Fruit fly (Drosophila melanogaster) whole organism, embryonic: Measurements from ENCODE around the gene CenB1A.
A peak's percentile ranks its signal among the peaks of the same experiment; 100 is the strongest.

Experiments
- ATbp ChIP-seq: fragments of 200-800 bp; sonication (Bioruptor generic); optimal IDR thresholded peaks from 2 replicates; lab custom pipeline; 2017; ENCODE audit warnings: missing biosample characterization, mild to moderate bottlenecking, missing genetic modification characterization, missing genetic modification reagents
- Adf1 ChIP-seq: fragments of 200-800 bp; sonication (Bioruptor generic); IDR thresholded peaks from 2 replicates; pipeline ENCODE4 v1.3.6; 2022; ENCODE audit warnings: missing biosample characterization, missing genetic modification characterization
- Blimp-1 ChIP-seq: fragments of 200-800 bp; sonication (Bioruptor generic); optimal IDR thresholded peaks from 3 replicates; lab custom pipeline; 2018; ENCODE audit warnings: missing biosample characterization, missing genetic modification characterization, mild to moderate bottlenecking, moderate library complexity, missing genetic modification reagents
- CG10209 ChIP-seq: fragments of 200-800 bp; sonication (Bioruptor generic); optimal IDR thresholded peaks from 3 replicates; lab custom pipeline; 2017; ENCODE audit warnings: missing biosample characterization, mild to moderate bottlenecking, missing genetic modification characterization, missing genetic modification reagents
- CG10959 ChIP-seq: fragments of 200-800 bp; sonication (Bioruptor generic); IDR thresholded peaks from 2 replicates; pipeline ENCODE4 v1.3.6; 2022; ENCODE audit warnings: missing biosample characterization, missing genetic modification characterization
- CG11723 ChIP-seq: fragments of 200-800 bp; sonication (Bioruptor generic); optimal IDR thresholded peaks from 2 replicates; lab custom pipeline; 2017; ENCODE audit warnings: missing biosample characterization, mild to moderate bottlenecking, missing genetic modification characterization
- CG14860 ChIP-seq: fragments of 200-800 bp; sonication (Bioruptor generic); IDR thresholded peaks from 3 replicates; pipeline ENCODE4 v1.3.6; 2022; ENCODE audit warnings: missing biosample characterization, missing genetic modification characterization; ENCODE audit not compliant: partially characterized antibody
- CG15696 ChIP-seq: fragments of 200-800 bp; sonication (Bioruptor generic); optimal IDR thresholded peaks from 2 replicates; lab custom pipeline; 2019; ENCODE audit warnings: missing biosample characterization, mild to moderate bottlenecking, missing genetic modification characterization, moderate library complexity
- CG17359 ChIP-seq: fragments of 200-800 bp; sonication (Bioruptor generic); optimal IDR thresholded peaks from 3 replicates; lab custom pipeline; 2018; ENCODE audit warnings: missing biosample characterization, mild to moderate bottlenecking, missing genetic modification characterization, moderate library complexity
- CG18011 ChIP-seq: fragments of 200-800 bp; sonication (Bioruptor generic); optimal IDR thresholded peaks from 2 replicates; lab custom pipeline; 2017; ENCODE audit warnings: missing biosample characterization, missing genetic modification characterization, mild to moderate bottlenecking, moderate library complexity, missing genotype
- CG1832 ChIP-seq: fragments of 200-800 bp; sonication (Bioruptor generic); optimal IDR thresholded peaks from 2 replicates; lab custom pipeline; 2017; ENCODE audit warnings: missing biosample characterization, mild to moderate bottlenecking, missing genetic modification characterization, inconsistent platforms
- CG18619 ChIP-seq: fragments of 200-800 bp; sonication (Bioruptor generic); optimal IDR thresholded peaks from 3 replicates; lab custom pipeline; 2017; ENCODE audit warnings: missing biosample characterization, mild to moderate bottlenecking, missing genetic modification characterization
- CG2120 ChIP-seq: fragments of 200-800 bp; sonication (Bioruptor generic); optimal IDR thresholded peaks from 3 replicates; lab custom pipeline; 2016; ENCODE audit warnings: missing biosample characterization, missing genetic modification characterization
- CG2678 ChIP-seq: fragments of 200-800 bp; sonication (Bioruptor generic); optimal IDR thresholded peaks from 3 replicates; lab custom pipeline; 2019; ENCODE audit warnings: missing biosample characterization, mild to moderate bottlenecking, missing genetic modification characterization, moderate library complexity
- CG2712 ChIP-seq: fragments of 200-800 bp; optimal IDR thresholded peaks from 3 replicates; lab custom pipeline; 2019; ENCODE audit warnings: missing biosample characterization, mild to moderate bottlenecking, missing genetic modification characterization, moderate library complexity
- CG31365 ChIP-seq: fragments of 200-800 bp; sonication (Bioruptor generic); optimal IDR thresholded peaks from 2 replicates; lab custom pipeline; 2018; ENCODE audit warnings: missing biosample characterization, mild to moderate bottlenecking, missing genetic modification characterization
- CG32767 ChIP-seq: fragments of 200-800 bp; sonication (Bioruptor generic); IDR thresholded peaks from 2 replicates; pipeline ENCODE4 v1.3.6; 2022; ENCODE audit warnings: missing biosample characterization, missing genetic modification characterization
- CG32772 ChIP-seq: fragments of 200-800 bp; sonication (Bioruptor generic); IDR thresholded peaks from 2 replicates; pipeline ENCODE4 v1.3.6; 2022; ENCODE audit warnings: missing biosample characterization, missing genetic modification characterization
- CG33557 ChIP-seq: fragments of 200-800 bp; sonication (Bioruptor generic); optimal IDR thresholded peaks from 2 replicates; lab custom pipeline; 2019; ENCODE audit warnings: missing biosample characterization, mild to moderate bottlenecking, missing genetic modification characterization, moderate library complexity
- CG34376 ChIP-seq: fragments of 200-800 bp; sonication (Bioruptor generic); optimal IDR thresholded peaks from 2 replicates; lab custom pipeline; 2018; ENCODE audit warnings: missing biosample characterization, mild to moderate bottlenecking, missing genetic modification characterization
- CG34422 ChIP-seq: fragments of 200-800 bp; sonication (Bioruptor generic); IDR thresholded peaks from 3 replicates; pipeline ENCODE4 v1.3.6; 2022; ENCODE audit warnings: missing biosample characterization, missing genetic modification characterization
- CG6175 ChIP-seq: fragments of 200-800 bp; sonication (Bioruptor generic); IDR thresholded peaks from 3 replicates; pipeline ENCODE4 v1.3.6; 2022; ENCODE audit warnings: missing biosample characterization, missing genetic modification characterization
- CG6654 ChIP-seq: fragments of 200-800 bp; sonication (Bioruptor generic); optimal IDR thresholded peaks from 2 replicates; lab custom pipeline; 2017; ENCODE audit warnings: missing biosample characterization, mild to moderate bottlenecking, missing genetic modification characterization
- CG8281 ChIP-seq: fragments of 200-800 bp; sonication (Bioruptor generic); optimal IDR thresholded peaks from 2 replicates; lab custom pipeline; 2018; ENCODE audit warnings: missing biosample characterization, mild to moderate bottlenecking, missing genetic modification characterization, moderate library complexity
- CrebB ChIP-seq: fragments of 200-800 bp; sonication (Bioruptor generic); optimal IDR thresholded peaks from 3 replicates; lab custom pipeline; 2018; ENCODE audit warnings: missing biosample characterization, mild to moderate bottlenecking, missing genetic modification characterization
- GATAe ChIP-seq: fragments of 200-800 bp; sonication (Bioruptor generic); conservative IDR thresholded peaks from 2 replicates; pipeline ENCODE4 v1.3.6; 2022; ENCODE audit warnings: missing biosample characterization, missing genetic modification characterization
- Gug ChIP-seq: fragments of 200-800 bp; sonication (Bioruptor generic); IDR thresholded peaks from 4 replicates; pipeline ENCODE4 v1.3.6; 2022; ENCODE audit warnings: missing biosample characterization, missing genetic modification characterization
- H2.0 ChIP-seq: fragments of 200-800 bp; sonication (Bioruptor generic); IDR thresholded peaks from 2 replicates; pipeline ENCODE4 v1.3.6; 2022; ENCODE audit warnings: missing biosample characterization, missing genetic modification characterization
- Hr78 ChIP-seq, 2 experiments: fragments of 200-800 bp in 1 of 2; fragments of >200 bp in 1 of 2; sonication (Bioruptor generic) in 1 of 2; optimal IDR thresholded peaks; 2 replicates each; lab custom pipeline; 2017 to 2019; ENCODE audit warnings: missing biosample characterization in 2 of 2, missing genetic modification characterization in 2 of 2, mild to moderate bottlenecking in 1 of 2, moderate library complexity in 1 of 2
- NfI ChIP-seq: fragments of 200-800 bp; sonication (Bioruptor generic); optimal IDR thresholded peaks from 3 replicates; lab custom pipeline; 2018; ENCODE audit warnings: missing biosample characterization, mild to moderate bottlenecking, missing genetic modification characterization, moderate library complexity
- Opbp ChIP-seq: fragments of 200-800 bp; sonication (Bioruptor generic); IDR thresholded peaks from 3 replicates; pipeline ENCODE4 v1.3.6; 2022; ENCODE audit warnings: missing biosample characterization, missing genetic modification characterization; ENCODE audit not compliant: partially characterized antibody
- Sin3A ChIP-seq: fragments of >200 bp; optimal IDR thresholded peaks from 2 replicates; lab custom pipeline; 2018
- Tbp ChIP-seq: fragments of >200 bp; optimal IDR thresholded peaks from 2 replicates; lab custom pipeline; 2018; ENCODE audit warnings: missing biosample characterization, missing genetic modification characterization
- cas ChIP-seq: fragments of 200-800 bp; sonication (Bioruptor generic); IDR thresholded peaks from 2 replicates; pipeline ENCODE4 v1.3.6; 2022; ENCODE audit warnings: missing biosample characterization, missing genetic modification characterization
- cg ChIP-seq: fragments of 200-800 bp; sonication (Bioruptor generic); optimal IDR thresholded peaks from 3 replicates; lab custom pipeline; 2019; ENCODE audit warnings: missing biosample characterization, mild to moderate bottlenecking, missing genetic modification characterization, moderate library complexity
- chinmo ChIP-seq: fragments of 200-800 bp; sonication (Bioruptor generic); IDR thresholded peaks from 4 replicates; pipeline ENCODE4 v1.3.6; 2022; ENCODE audit warnings: missing biosample characterization, missing genetic modification characterization; ENCODE audit not compliant: partially characterized antibody
- crol ChIP-seq: fragments of 200-800 bp; sonication (Bioruptor generic); IDR thresholded peaks from 2 replicates; pipeline ENCODE4 v1.3.6; 2022; ENCODE audit warnings: missing biosample characterization, missing genetic modification characterization
- crp ChIP-seq, 2 experiments: fragments of 200-800 bp; sonication (Bioruptor generic); optimal IDR thresholded peaks; 2 replicates in 1 of 2; 3 replicates in 1 of 2; lab custom pipeline; 2017; ENCODE audit warnings: missing biosample characterization in 2 of 2, missing genetic modification characterization in 2 of 2, mild to moderate bottlenecking in 1 of 2, moderate library complexity in 1 of 2
- grn ChIP-seq: fragments of 200-800 bp; sonication (Bioruptor generic); optimal IDR thresholded peaks from 3 replicates; lab custom pipeline; 2017; ENCODE audit warnings: missing biosample characterization, missing genetic modification characterization
- nom ChIP-seq: fragments of 200-800 bp; sonication (Bioruptor generic); optimal IDR thresholded peaks from 2 replicates; lab custom pipeline; 2017; ENCODE audit warnings: missing biosample characterization, missing genetic modification characterization, mild to moderate bottlenecking, moderate library complexity, missing genetic modification reagents
- odd ChIP-seq: fragments of 200-800 bp; sonication (Bioruptor generic); optimal IDR thresholded peaks from 2 replicates; lab custom pipeline; 2017; ENCODE audit warnings: missing biosample characterization, mild to moderate bottlenecking, missing genetic modification characterization
- p53 ChIP-seq: fragments of 200-800 bp; sonication (Bioruptor generic); optimal IDR thresholded peaks from 2 replicates; lab custom pipeline; 2016; ENCODE audit warnings: missing biosample characterization, missing genetic modification characterization
- pita ChIP-seq: fragments of 200-800 bp; sonication (Bioruptor generic); optimal IDR thresholded peaks from 2 replicates; lab custom pipeline; 2017; ENCODE audit warnings: missing biosample characterization, mild to moderate bottlenecking, missing genetic modification characterization
- pzg ChIP-seq: fragments of 200-800 bp; sonication (Bioruptor generic); optimal IDR thresholded peaks from 3 replicates; lab custom pipeline; 2018; ENCODE audit warnings: missing biosample characterization, mild to moderate bottlenecking, missing genetic modification characterization, moderate library complexity
- salm ChIP-seq: fragments of 200-800 bp; sonication (Bioruptor generic); optimal IDR thresholded peaks from 2 replicates; lab custom pipeline; 2018; ENCODE audit warnings: missing biosample characterization, mild to moderate bottlenecking, missing genetic modification characterization
- sd ChIP-seq: fragments of 200-800 bp; sonication (Bioruptor generic); optimal IDR thresholded peaks from 3 replicates; lab custom pipeline; 2018; ENCODE audit warnings: missing biosample characterization, mild to moderate bottlenecking, missing genetic modification characterization, moderate library complexity
- seq ChIP-seq: fragments of 200-800 bp; sonication (Bioruptor generic); IDR thresholded peaks from 2 replicates; pipeline ENCODE4 v1.3.6; 2022; ENCODE audit warnings: missing biosample characterization, missing genetic modification characterization
- slou ChIP-seq: fragments of 200-800 bp; sonication (Bioruptor generic); optimal IDR thresholded peaks from 3 replicates; lab custom pipeline; 2016; ENCODE audit warnings: missing biosample characterization, missing genetic modification characterization
- vvl ChIP-seq: fragments of 200-800 bp; sonication (Bioruptor generic); IDR thresholded peaks from 2 replicates; pipeline ENCODE4 v1.3.6; 2022; ENCODE audit warnings: missing biosample characterization, missing genetic modification characterization

CenB1A gene

dm6 chr3R:23156865-23157515, 38.8 kb downstream of the CenB1A start (continued):
- TF ChIP-seq CG2712 (tag; lab: Kevin White, UChicago) (peak; percentile 21), Opbp (GFP tag; lab: Robert Waterston, UW) (peak; percentile 58; the same call in 2 of the 3 replicates), Adf1 (peak; percentile 38; the same call in 1 of the 2 replicates), nom (GFP tag; lab: Kevin White, UChicago) (peak; percentile 77), Sin3A (lab: Kevin White, UChicago) (no peak), crol (peak; percentile 99), CG10209 (GFP tag; lab: Kevin White, UChicago) (no peak), Hr78 (GFP tag; optimal IDR thresholded peaks at IDR 0.05; lab: Kevin White, UChicago) (peak in 1 of 2 experiments; percentile 96), grn (no peak), CG34376 (peak; percentile 76), CG32767 (peak; percentile 99), CG15696 (peak; percentile 5), Blimp-1 (GFP tag; lab: Kevin White, UChicago) (peak; percentile 99), GATAe (GFP tag; lab: Robert Waterston, UW) (no peak), CG32772 (GFP tag; lab: Robert Waterston, UW) (no peak), CG8281 (no peak), CG2120 (GFP tag; lab: Kevin White, UChicago) (no peak), chinmo (GFP tag; lab: Robert Waterston, UW) (peak; percentile 91), CG33557 (GFP tag; lab: Kevin White, UChicago) (peak; percentile 58), CG11723 (peak; percentile 14), CG18011 (GFP tag; lab: Kevin White, UChicago) (no peak), pita (GFP tag; lab: Kevin White, UChicago) (no peak), vvl (GFP tag; lab: Robert Waterston, UW) (0 out of 2 replicates have a peak, but pooled peaks have one; percentile 21), CG6654 (no peak), cg (peak; percentile 99), ATbp (GFP tag; lab: Kevin White, UChicago) (peak; percentile 54), Gug (GFP tag; lab: Robert Waterston, UW) (no peak), CG14860 (GFP tag; lab: Robert Waterston, UW) (no peak), p53 (no peak), Tbp (GFP tag; lab: Kevin White, UChicago) (no peak), H2.0 (GFP tag; lab: Robert Waterston, UW) (no peak), CG18619 (peak; percentile 18), CG17359 (no peak), CrebB (peak; percentile 40), pzg (GFP tag; lab: Kevin White, UChicago) (peak; percentile 11), seq (GFP tag; lab: Robert Waterston, UW) (0 out of 2 replicates have a peak, but pooled peaks have one; percentile 44), cas (no peak), CG2678 (tag; lab: Kevin White, UChicago) (no peak), slou (GFP tag; lab: Kevin White, UChicago) (no peak), salm (tag; lab: Kevin White, UChicago) (no peak), crp (GFP tag; optimal IDR thresholded peaks at IDR 0.05; lab: Kevin White, UChicago) (no peak), CG1832 (peak; percentile 59), CG10959 (GFP tag; lab: Robert Waterston, UW) (peak; percentile 17; the same call in 1 of the 2 replicates), CG34422 (GFP tag; lab: Robert Waterston, UW) (peak; percentile 89), CG31365 (tag; lab: Kevin White, UChicago) (no peak), CG6175 (no peak), sd (peak; percentile 59), odd (GFP tag; lab: Kevin White, UChicago) (peak; percentile 62), NfI (GFP tag; lab: Kevin White, UChicago) (no peak)
